Fruit fly (Drosophila melanogaster) whole organism, embryonic: Measurements from ENCODE around the gene CG34116.

Experiments used
- Antp ChIP-seq: fragments of 200-800 bp; sonication (Bioruptor generic); optimal IDR thresholded peaks from 3 replicates; lab custom pipeline; 2016; ENCODE audit warnings: missing biosample characterization, missing genetic modification characterization
- Asciz ChIP-seq: fragments of 200-800 bp; sonication (Bioruptor generic); optimal IDR thresholded peaks from 2 replicates; lab custom pipeline; 2017; ENCODE audit warnings: missing biosample characterization, mild to moderate bottlenecking, missing genetic modification characterization, missing genetic modification reagents
- CG12299 ChIP-seq: fragments of 200-800 bp; sonication (Bioruptor generic); optimal IDR thresholded peaks from 2 replicates; lab custom pipeline; 2018; ENCODE audit warnings: missing biosample characterization, mild to moderate bottlenecking, missing genetic modification characterization
- CG12942 ChIP-seq: fragments of 200-800 bp; sonication (Bioruptor generic); optimal IDR thresholded peaks from 3 replicates; lab custom pipeline; 2016; ENCODE audit warnings: missing biosample characterization, missing genetic modification characterization
- CG17359 ChIP-seq: fragments of 200-800 bp; sonication (Bioruptor generic); optimal IDR thresholded peaks from 3 replicates; lab custom pipeline; 2018; ENCODE audit warnings: missing biosample characterization, mild to moderate bottlenecking, missing genetic modification characterization, moderate library complexity
- CG2678 ChIP-seq: fragments of 200-800 bp; sonication (Bioruptor generic); optimal IDR thresholded peaks from 3 replicates; lab custom pipeline; 2019; ENCODE audit warnings: missing biosample characterization, mild to moderate bottlenecking, missing genetic modification characterization, moderate library complexity
- CG2875 ChIP-seq: fragments of 200-800 bp; sonication (Bioruptor generic); optimal IDR thresholded peaks from 2 replicates; lab custom pipeline; 2017; ENCODE audit warnings: missing biosample characterization, mild to moderate bottlenecking, missing genetic modification characterization, missing genetic modification reagents
- CG7556 ChIP-seq: fragments of 200-800 bp; sonication (Bioruptor generic); optimal IDR thresholded peaks from 2 replicates; lab custom pipeline; 2017; ENCODE audit warnings: missing biosample characterization, mild to moderate bottlenecking, missing genetic modification characterization
- CG7987 ChIP-seq: fragments of 200-800 bp; sonication (Bioruptor generic); optimal IDR thresholded peaks from 2 replicates; lab custom pipeline; 2018; ENCODE audit warnings: missing biosample characterization, mild to moderate bottlenecking, missing genetic modification characterization, moderate library complexity
- CG8388 ChIP-seq: fragments of 200-800 bp; sonication (Bioruptor generic); optimal IDR thresholded peaks from 2 replicates; lab custom pipeline; 2019; ENCODE audit warnings: missing biosample characterization, mild to moderate bottlenecking, missing genetic modification characterization, moderate library complexity
- Dll ChIP-seq: fragments of 200-800 bp; sonication (Bioruptor generic); IDR thresholded peaks from 4 replicates; pipeline ENCODE4 v1.3.6; 2022; ENCODE audit warnings: missing biosample characterization, missing genetic modification characterization; ENCODE audit not compliant: partially characterized antibody
- Fer2 ChIP-seq: fragments of 200-800 bp; sonication (Bioruptor generic); optimal IDR thresholded peaks from 2 replicates; lab custom pipeline; 2018; ENCODE audit warnings: missing biosample characterization, mild to moderate bottlenecking, missing genetic modification characterization, moderate library complexity
- HLHmδ ChIP-seq: fragments of 200-800 bp; sonication (Bioruptor generic); optimal IDR thresholded peaks from 2 replicates; lab custom pipeline; 2018; ENCODE audit warnings: missing biosample characterization, mild to moderate bottlenecking, missing genetic modification characterization, moderate library complexity
- MBD-R2 ChIP-seq: fragments of 200-800 bp; sonication (Bioruptor generic); IDR thresholded peaks from 2 replicates; pipeline ENCODE4 v1.3.6; 2022; ENCODE audit warnings: missing biosample characterization, missing genetic modification characterization
- Meics ChIP-seq: fragments of 200-800 bp; sonication (Bioruptor generic); optimal IDR thresholded peaks from 2 replicates; lab custom pipeline; 2017; ENCODE audit warnings: missing biosample characterization, mild to moderate bottlenecking, missing genetic modification characterization
- Mrtf ChIP-seq: fragments of 200-800 bp; sonication (Bioruptor generic); IDR thresholded peaks from 3 replicates; pipeline ENCODE4 v1.3.6; 2022; ENCODE audit warnings: missing biosample characterization, missing genetic modification characterization
- NK7.1 ChIP-seq: fragments of 200-800 bp; sonication (Bioruptor generic); optimal IDR thresholded peaks from 3 replicates; lab custom pipeline; 2016; ENCODE audit warnings: missing biosample characterization, missing genetic modification characterization
- Pdp1 ChIP-seq, 2 experiments: fragments of 200-800 bp; sonication (Bioruptor generic); optimal IDR thresholded peaks; 3 replicates each; lab custom pipeline; 2016; ENCODE audit warnings: missing biosample characterization in 2 of 2, missing genetic modification characterization in 2 of 2, mild to moderate bottlenecking in 1 of 2, moderate library complexity in 1 of 2
- Side ChIP-seq: fragments of 200-800 bp; sonication (Bioruptor generic); optimal IDR thresholded peaks from 2 replicates; lab custom pipeline; 2016; ENCODE audit warnings: missing biosample characterization, missing genetic modification characterization
- Trl ChIP-seq, 3 experiments: fragments of >200 bp in 2 of 3; fragments of 200-800 bp in 1 of 3; sonication (Bioruptor generic) in 1 of 3; optimal IDR thresholded peaks; 2 replicates in 1 of 3; 3 replicates in 2 of 3; lab custom pipeline; 2016 to 2017; ENCODE audit warnings: missing biosample characterization in 1 of 3, missing genetic modification characterization in 1 of 3
- Vsx1 ChIP-seq: fragments of 200-800 bp; sonication (Bioruptor generic); optimal IDR thresholded peaks from 2 replicates; lab custom pipeline; 2017; ENCODE audit warnings: missing biosample characterization, mild to moderate bottlenecking, missing genetic modification characterization, missing genetic modification reagents
- ab ChIP-seq: fragments of 200-800 bp; sonication (Bioruptor generic); optimal IDR thresholded peaks from 2 replicates; lab custom pipeline; 2016; ENCODE audit warnings: missing biosample characterization, missing genetic modification characterization
- al ChIP-seq: fragments of 200-800 bp; sonication (Bioruptor generic); IDR thresholded peaks from 2 replicates; pipeline ENCODE4 v1.3.6; 2022; ENCODE audit warnings: missing biosample characterization, missing genetic modification characterization
- bigmax ChIP-seq: fragments of 200-800 bp; sonication (Bioruptor generic); optimal IDR thresholded peaks from 2 replicates; lab custom pipeline; 2018; ENCODE audit warnings: missing biosample characterization, mild to moderate bottlenecking, missing genetic modification characterization
- caup ChIP-seq: fragments of 200-800 bp; sonication (Bioruptor generic); optimal IDR thresholded peaks from 3 replicates; lab custom pipeline; 2017; ENCODE audit warnings: missing biosample characterization, mild to moderate bottlenecking, missing genetic modification characterization, moderate library complexity; ENCODE audit not compliant: severe bottlenecking
- en ChIP-seq: fragments of 200-800 bp; sonication (Bioruptor generic); optimal IDR thresholded peaks from 2 replicates; lab custom pipeline; 2016; ENCODE audit warnings: missing biosample characterization, missing genetic modification characterization
- fd3F ChIP-seq: fragments of 200-800 bp; sonication (Bioruptor generic); optimal IDR thresholded peaks from 2 replicates; lab custom pipeline; 2018; ENCODE audit warnings: missing biosample characterization, mild to moderate bottlenecking, missing genetic modification characterization, moderate library complexity
- gcm2 ChIP-seq: fragments of 200-800 bp; sonication (Bioruptor generic); optimal IDR thresholded peaks from 2 replicates; lab custom pipeline; 2016; ENCODE audit warnings: missing biosample characterization, missing genetic modification characterization
- hkb ChIP-seq, 2 experiments: fragments of 200-800 bp in 1 of 2; fragments of >200 bp in 1 of 2; sonication (Bioruptor generic) in 1 of 2; IDR thresholded peaks in 1 of 2; optimal IDR thresholded peaks in 1 of 2; 2 replicates each; pipeline versions ENCODE4 v1.3.6 to Lab custom; 2017 to 2022; ENCODE audit warnings: missing biosample characterization in 1 of 2, missing genetic modification characterization in 1 of 2
- odd ChIP-seq: fragments of 200-800 bp; sonication (Bioruptor generic); optimal IDR thresholded peaks from 2 replicates; lab custom pipeline; 2017; ENCODE audit warnings: missing biosample characterization, mild to moderate bottlenecking, missing genetic modification characterization
- pfk ChIP-seq: fragments of 200-800 bp; sonication (Bioruptor generic); optimal IDR thresholded peaks from 2 replicates; lab custom pipeline; 2018; ENCODE audit warnings: missing biosample characterization, mild to moderate bottlenecking, missing genetic modification characterization, moderate library complexity
- salm ChIP-seq: fragments of 200-800 bp; sonication (Bioruptor generic); optimal IDR thresholded peaks from 2 replicates; lab custom pipeline; 2018; ENCODE audit warnings: missing biosample characterization, mild to moderate bottlenecking, missing genetic modification characterization
- slou ChIP-seq: fragments of 200-800 bp; sonication (Bioruptor generic); optimal IDR thresholded peaks from 3 replicates; lab custom pipeline; 2016; ENCODE audit warnings: missing biosample characterization, missing genetic modification characterization
- sug ChIP-seq: fragments of 200-800 bp; optimal IDR thresholded peaks from 2 replicates; lab custom pipeline; 2019; ENCODE audit warnings: missing biosample characterization, mild to moderate bottlenecking, missing genetic modification characterization, moderate library complexity
- unpg ChIP-seq: fragments of 200-800 bp; sonication (Bioruptor generic); optimal IDR thresholded peaks from 3 replicates; lab custom pipeline; 2018; ENCODE audit warnings: missing biosample characterization, mild to moderate bottlenecking, missing genetic modification characterization, moderate library complexity

CG34116 gene

dm6 chr3L:19846960-19847359, 41.1 kb upstream of the CG34116 start (continued):
- TF ChIP-seq fd3F (GFP tag; lab: Kevin White, UChicago): peak; percentile 17
- TF ChIP-seq Mrtf (GFP tag; lab: Robert Waterston, UW): no peak
- TF ChIP-seq Antp: peak; percentile 10
- peak; percentile 34 for TF ChIP-seq NK7.1 (GFP tag; lab: Kevin White, UChicago)
- TF ChIP-seq unpg (GFP tag; lab: Kevin White, UChicago): peak; percentile 52
- peak; percentile 34 for TF ChIP-seq sug (tag; lab: Kevin White, UChicago)
- TF ChIP-seq CG17359: peak; percentile 29
- TF ChIP-seq ab (GFP tag; lab: Kevin White, UChicago): no peak
- no peak for TF ChIP-seq Dll (GFP tag; lab: Robert Waterston, UW)
- TF ChIP-seq CG7987: peak; percentile 39
- peak; percentile 45 for TF ChIP-seq Asciz (GFP tag; lab: Kevin White, UChicago)
- TF ChIP-seq HLHmδ (GFP tag; lab: Kevin White, UChicago): no peak
- peak; percentile 16 for TF ChIP-seq odd (GFP tag; lab: Kevin White, UChicago)
- peak; percentile 63 for TF ChIP-seq Vsx1 (GFP tag; lab: Kevin White, UChicago)
- no peak for TF ChIP-seq CG8388 (GFP tag; lab: Kevin White, UChicago)
- TF ChIP-seq caup: peak; percentile 41
- TF ChIP-seq CG2875 (GFP tag; lab: Kevin White, UChicago): peak; percentile 64
- TF ChIP-seq salm (tag; lab: Kevin White, UChicago): peak; percentile 55
- no peak for TF ChIP-seq bigmax (GFP tag; lab: Kevin White, UChicago)
- TF ChIP-seq CG2678 (tag; lab: Kevin White, UChicago): peak; percentile 46
- no peak for TF ChIP-seq Fer2 (tag; lab: Kevin White, UChicago)
- TF ChIP-seq Meics (GFP tag; lab: Kevin White, UChicago): peak; percentile 41
- no peak for TF ChIP-seq Trl (optimal IDR thresholded peaks at IDR 0.05; lab: Kevin White, UChicago)
- TF ChIP-seq Trl (GFP tag; optimal IDR thresholded peaks at IDR 0.05; lab: Kevin White, UChicago): peak; percentile 19
- peak; percentile 29 for TF ChIP-seq CG12299 (tag; lab: Kevin White, UChicago)
- TF ChIP-seq gcm2 (GFP tag; lab: Kevin White, UChicago): no peak
- TF ChIP-seq al (GFP tag; lab: Robert Waterston, UW): no peak
- TF ChIP-seq en: peak; percentile 14
- no peak for TF ChIP-seq pfk (GFP tag; lab: Kevin White, UChicago)
- TF ChIP-seq CG12942 (GFP tag; lab: Kevin White, UChicago): no peak
- no peak for TF ChIP-seq MBD-R2 (GFP tag; lab: Robert Waterston, UW)
- peak; percentile 3 for TF ChIP-seq Side (GFP tag; lab: Kevin White, UChicago)
- TF ChIP-seq CG7556 (GFP tag; lab: Kevin White, UChicago): peak; percentile 37
- no peak for TF ChIP-seq hkb (optimal IDR thresholded peaks at IDR 0.05; lab: Kevin White, UChicago)
- peak; percentile 55; the same call in 1 of the 2 replicates for TF ChIP-seq hkb (GFP tag; IDR thresholded peaks at IDR 0.05; lab: Robert Waterston, UW)

DNA sequence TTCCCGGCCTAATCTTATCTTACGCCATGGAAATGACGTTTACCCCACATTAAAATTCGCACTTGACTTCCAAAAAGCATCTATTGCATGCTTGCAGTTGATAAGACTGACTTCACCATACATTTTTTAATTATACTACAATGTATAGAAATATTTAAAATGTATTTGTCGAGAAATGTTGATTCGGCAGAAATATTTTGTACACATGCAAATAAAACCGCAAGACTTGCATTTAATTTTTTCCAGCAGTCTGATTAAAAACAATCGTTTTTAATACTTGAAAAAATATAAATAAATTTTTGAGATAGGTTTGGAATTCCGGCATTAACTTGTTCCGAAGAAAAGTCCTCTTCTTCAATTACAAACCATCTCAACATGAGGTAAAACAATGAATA, 40.1 kb upstream of the CG34116 start:
- TF ChIP-seq slou (no peak), Pdp1 (GFP tag; optimal IDR thresholded peaks at IDR 0.05; lab: Kevin White, UChicago) (peak in 1 of 2 experiments; percentile 34)
